Fruit fly (Drosophila melanogaster) whole organism, embryonic: ENCODE measurements around the gene CG16957.

ENCODE experiments used
- CG10209 ChIP-seq: fragments of 200-800 bp; sonication (Bioruptor generic); optimal IDR thresholded peaks from 3 replicates; lab custom pipeline; 2017; ENCODE audit warnings: missing biosample characterization, mild to moderate bottlenecking, missing genetic modification characterization, missing genetic modification reagents
- CG10366 ChIP-seq: fragments of 200-800 bp; sonication (Bioruptor generic); IDR thresholded peaks from 2 replicates; pipeline ENCODE4 v1.3.6; 2022; ENCODE audit warnings: missing biosample characterization, missing genetic modification characterization
- CG13624 ChIP-seq: fragments of 200-800 bp; sonication (Bioruptor generic); optimal IDR thresholded peaks from 2 replicates; lab custom pipeline; 2016; ENCODE audit warnings: missing biosample characterization, missing genetic modification characterization
- CG14050 ChIP-seq: fragments of 200-800 bp; sonication (Bioruptor generic); IDR thresholded peaks from 3 replicates; pipeline ENCODE4 v1.3.6; 2022; ENCODE audit warnings: missing biosample characterization, missing genetic modification characterization
- CG1529 ChIP-seq: fragments of 200-800 bp; sonication (Bioruptor generic); optimal IDR thresholded peaks from 3 replicates; lab custom pipeline; 2018; ENCODE audit warnings: missing biosample characterization, missing genetic modification characterization
- CG15696 ChIP-seq: fragments of 200-800 bp; sonication (Bioruptor generic); optimal IDR thresholded peaks from 2 replicates; lab custom pipeline; 2019; ENCODE audit warnings: missing biosample characterization, mild to moderate bottlenecking, missing genetic modification characterization, moderate library complexity
- CG17612 ChIP-seq: fragments of 200-800 bp; sonication (Bioruptor generic); IDR thresholded peaks from 2 replicates; pipeline ENCODE4 v1.3.6; 2022; ENCODE audit warnings: missing biosample characterization, missing genetic modification characterization
- CG17912 ChIP-seq: fragments of 200-800 bp; sonication (Bioruptor generic); optimal IDR thresholded peaks from 2 replicates; lab custom pipeline; 2018; ENCODE audit warnings: missing biosample characterization, mild to moderate bottlenecking, missing genetic modification characterization
- CG18262 ChIP-seq: fragments of 200-800 bp; optimal IDR thresholded peaks from 3 replicates; lab custom pipeline; 2019; ENCODE audit warnings: missing biosample characterization, mild to moderate bottlenecking, missing genetic modification characterization, moderate library complexity
- CG2202 ChIP-seq: fragments of 200-800 bp; sonication (Bioruptor generic); optimal IDR thresholded peaks from 2 replicates; lab custom pipeline; 2018; ENCODE audit warnings: missing biosample characterization, mild to moderate bottlenecking, missing genetic modification characterization
- CG2678 ChIP-seq: fragments of 200-800 bp; sonication (Bioruptor generic); optimal IDR thresholded peaks from 3 replicates; lab custom pipeline; 2019; ENCODE audit warnings: missing biosample characterization, mild to moderate bottlenecking, missing genetic modification characterization, moderate library complexity
- CG2889 ChIP-seq: fragments of 200-800 bp; sonication (Bioruptor generic); IDR thresholded peaks from 3 replicates; pipeline ENCODE4 v1.3.6; 2022; ENCODE audit warnings: missing biosample characterization, missing genetic modification characterization
- CG30403 ChIP-seq: fragments of 200-800 bp; sonication (Bioruptor generic); optimal IDR thresholded peaks from 3 replicates; lab custom pipeline; 2016; ENCODE audit warnings: missing biosample characterization, missing genetic modification characterization
- CG34224 ChIP-seq: fragments of 200-800 bp; sonication (Bioruptor generic); IDR thresholded peaks from 3 replicates; pipeline ENCODE4 v1.3.6; 2022; ENCODE audit warnings: missing biosample characterization, missing genetic modification characterization; ENCODE audit not compliant: partially characterized antibody
- CG43689 ChIP-seq: fragments of 200-800 bp; sonication (Bioruptor generic); IDR thresholded peaks from 2 replicates; pipeline ENCODE4 v1.3.6; 2022; ENCODE audit warnings: missing biosample characterization, missing genetic modification characterization
- CG4617 ChIP-seq: fragments of 200-800 bp; sonication (Bioruptor generic); optimal IDR thresholded peaks from 3 replicates; lab custom pipeline; 2016; ENCODE audit warnings: missing biosample characterization, missing genetic modification characterization, borderline replicate concordance
- CG6272 ChIP-seq: fragments of 200-800 bp; sonication (Bioruptor generic); IDR thresholded peaks from 2 replicates; pipeline ENCODE4 v1.3.6; 2022; ENCODE audit warnings: missing biosample characterization, missing genetic modification characterization
- CG6854 ChIP-seq: fragments of 200-800 bp; sonication (Bioruptor generic); optimal IDR thresholded peaks from 3 replicates; lab custom pipeline; 2017; ENCODE audit warnings: missing biosample characterization, mild to moderate bottlenecking, missing genetic modification characterization
- CG8359 ChIP-seq: fragments of 200-800 bp; sonication (Bioruptor generic); optimal IDR thresholded peaks from 2 replicates; lab custom pipeline; 2017; ENCODE audit warnings: missing biosample characterization, mild to moderate bottlenecking, missing genetic modification characterization, borderline replicate concordance
- Dbx ChIP-seq: fragments of 200-800 bp; sonication (Bioruptor generic); IDR thresholded peaks from 3 replicates; pipeline ENCODE4 v1.3.6; 2022; ENCODE audit warnings: missing biosample characterization, missing genetic modification characterization
- Dip2 ChIP-seq: fragments of 200-800 bp; sonication (Bioruptor generic); IDR thresholded peaks from 2 replicates; pipeline ENCODE4 v1.3.6; 2022; ENCODE audit warnings: missing biosample characterization, missing genetic modification characterization
- Dll ChIP-seq: fragments of 200-800 bp; sonication (Bioruptor generic); IDR thresholded peaks from 4 replicates; pipeline ENCODE4 v1.3.6; 2022; ENCODE audit warnings: missing biosample characterization, missing genetic modification characterization; ENCODE audit not compliant: partially characterized antibody
- Elba2 ChIP-seq: fragments of 200-800 bp; sonication (Bioruptor generic); optimal IDR thresholded peaks from 3 replicates; lab custom pipeline; 2016; ENCODE audit warnings: missing biosample characterization, missing genetic modification characterization
- GATAe ChIP-seq: fragments of 200-800 bp; sonication (Bioruptor generic); conservative IDR thresholded peaks from 2 replicates; pipeline ENCODE4 v1.3.6; 2022; ENCODE audit warnings: missing biosample characterization, missing genetic modification characterization
- Gug ChIP-seq: fragments of 200-800 bp; sonication (Bioruptor generic); IDR thresholded peaks from 4 replicates; pipeline ENCODE4 v1.3.6; 2022; ENCODE audit warnings: missing biosample characterization, missing genetic modification characterization
- HLH4C ChIP-seq: fragments of 200-800 bp; sonication (Bioruptor generic); IDR thresholded peaks from 3 replicates; pipeline ENCODE4 v1.3.6; 2022; ENCODE audit warnings: missing biosample characterization, missing genetic modification characterization; ENCODE audit not compliant: partially characterized antibody
- HLH54F ChIP-seq: fragments of 200-800 bp; sonication (Bioruptor generic); optimal IDR thresholded peaks from 3 replicates; lab custom pipeline; 2016; ENCODE audit warnings: missing biosample characterization, missing genetic modification characterization
- Hr51 ChIP-seq, 2 experiments: fragments of 200-800 bp; sonication (Bioruptor generic); optimal IDR thresholded peaks; 2 replicates in 1 of 2; 3 replicates in 1 of 2; lab custom pipeline; 2016 to 2018; ENCODE audit warnings: missing biosample characterization in 2 of 2, missing genetic modification characterization in 2 of 2, mild to moderate bottlenecking in 1 of 2, moderate library complexity in 1 of 2
- Hsf ChIP-seq: fragments of 200-800 bp; sonication (Bioruptor generic); optimal IDR thresholded peaks from 3 replicates; lab custom pipeline; 2016; ENCODE audit warnings: missing biosample characterization, missing genetic modification characterization
- Kr ChIP-seq: fragments of 200-800 bp; sonication (Bioruptor generic); optimal IDR thresholded peaks from 2 replicates; lab custom pipeline; 2017; ENCODE audit warnings: missing biosample characterization, mild to moderate bottlenecking, missing genetic modification characterization
- Lhr ChIP-seq: fragments of 200-800 bp; sonication (Bioruptor generic); optimal IDR thresholded peaks from 3 replicates; lab custom pipeline; 2017; ENCODE audit warnings: mild to moderate bottlenecking, missing biosample characterization, missing genetic modification reagents, missing genetic modification characterization
- Lim3 ChIP-seq: fragments of 200-800 bp; sonication (Bioruptor generic); IDR thresholded peaks from 2 replicates; pipeline ENCODE4 v1.3.6; 2022; ENCODE audit warnings: missing biosample characterization, missing genetic modification characterization
- Max ChIP-seq: fragments of 200-800 bp; sonication (Bioruptor generic); optimal IDR thresholded peaks from 2 replicates; lab custom pipeline; 2016; ENCODE audit warnings: missing biosample characterization, mild to moderate bottlenecking, missing genetic modification characterization
- NC2α ChIP-seq: fragments of 200-800 bp; sonication (Bioruptor generic); optimal IDR thresholded peaks from 2 replicates; lab custom pipeline; 2016; ENCODE audit warnings: missing biosample characterization, missing genetic modification characterization
- NfI ChIP-seq: fragments of 200-800 bp; sonication (Bioruptor generic); optimal IDR thresholded peaks from 3 replicates; lab custom pipeline; 2018; ENCODE audit warnings: missing biosample characterization, mild to moderate bottlenecking, missing genetic modification characterization, moderate library complexity
- Opbp ChIP-seq: fragments of 200-800 bp; sonication (Bioruptor generic); IDR thresholded peaks from 3 replicates; pipeline ENCODE4 v1.3.6; 2022; ENCODE audit warnings: missing biosample characterization, missing genetic modification characterization; ENCODE audit not compliant: partially characterized antibody
- Poxn ChIP-seq: fragments of 200-800 bp; sonication (Bioruptor generic); IDR thresholded peaks from 2 replicates; pipeline ENCODE4 v1.3.6; 2022; ENCODE audit warnings: missing biosample characterization, missing genetic modification characterization
- ap ChIP-seq: fragments of 200-800 bp; sonication (Bioruptor generic); IDR thresholded peaks from 2 replicates; pipeline ENCODE4 v1.3.6; 2022; ENCODE audit warnings: missing biosample characterization, missing genetic modification characterization
- chif ChIP-seq, 2 experiments: fragments of 200-800 bp; sonication (Bioruptor generic); optimal IDR thresholded peaks; 3 replicates each; lab custom pipeline; 2016; ENCODE audit warnings: missing biosample characterization in 2 of 2, missing genetic modification characterization in 2 of 2
- ci ChIP-seq: fragments of 200-800 bp; sonication (Bioruptor generic); IDR thresholded peaks from 3 replicates; pipeline ENCODE4 v1.3.6; 2022; ENCODE audit warnings: missing biosample characterization, missing genetic modification characterization
- da ChIP-seq: fragments of 200-800 bp; sonication (Bioruptor generic); optimal IDR thresholded peaks from 2 replicates; lab custom pipeline; 2016; ENCODE audit warnings: missing biosample characterization, missing genetic modification characterization
- disco-r ChIP-seq: fragments of 200-800 bp; sonication (Bioruptor generic); optimal IDR thresholded peaks from 2 replicates; lab custom pipeline; 2016; ENCODE audit warnings: missing biosample characterization, missing genetic modification characterization
- dm ChIP-seq: fragments of 200-800 bp; sonication (Bioruptor generic); optimal IDR thresholded peaks from 3 replicates; lab custom pipeline; 2016; ENCODE audit warnings: missing biosample characterization, missing genetic modification characterization
- fd3F ChIP-seq: fragments of 200-800 bp; sonication (Bioruptor generic); optimal IDR thresholded peaks from 2 replicates; lab custom pipeline; 2018; ENCODE audit warnings: missing biosample characterization, mild to moderate bottlenecking, missing genetic modification characterization, moderate library complexity
- lmd ChIP-seq: fragments of 200-800 bp; sonication (Bioruptor generic); IDR thresholded peaks from 2 replicates; pipeline ENCODE4 v1.3.6; 2022; ENCODE audit warnings: missing biosample characterization, missing genetic modification characterization
- nom ChIP-seq: fragments of 200-800 bp; sonication (Bioruptor generic); optimal IDR thresholded peaks from 2 replicates; lab custom pipeline; 2017; ENCODE audit warnings: missing biosample characterization, missing genetic modification characterization, mild to moderate bottlenecking, moderate library complexity, missing genetic modification reagents
- org-1 ChIP-seq: fragments of 200-800 bp; sonication (Bioruptor generic); optimal IDR thresholded peaks from 2 replicates; lab custom pipeline; 2017; ENCODE audit warnings: missing biosample characterization, missing genetic modification characterization
- tio ChIP-seq: fragments of 200-800 bp; sonication (Bioruptor generic); optimal IDR thresholded peaks from 2 replicates; lab custom pipeline; 2017; ENCODE audit warnings: missing biosample characterization, missing genetic modification characterization, inconsistent platforms
- twi ChIP-seq: fragments of 200-800 bp; optimal IDR thresholded peaks from 2 replicates; lab custom pipeline; 2019; ENCODE audit warnings: missing biosample characterization, mild to moderate bottlenecking, missing genetic modification characterization, moderate library complexity
- vnd ChIP-seq: fragments of 200-800 bp; sonication (Bioruptor generic); IDR thresholded peaks from 3 replicates; pipeline ENCODE4 v1.3.6; 2022; ENCODE audit warnings: missing biosample characterization, missing genetic modification characterization; ENCODE audit not compliant: partially characterized antibody

CG16957 gene

dm6 chr2L:13378488-13378964 is 17.5 kb downstream of the CG16957 start, which contains the start of the genes CG9302 and beta'COP (continued):
- TF ChIP-seq CG17912: peak; percentile 48
- TF ChIP-seq vnd (GFP tag; lab: Robert Waterston, UW): peak; percentile 72; the same call in 2 of the 3 replicates
- TF ChIP-seq CG2889 (GFP tag; lab: Robert Waterston, UW): no peak
- no peak for TF ChIP-seq CG8359
- TF ChIP-seq Kr (GFP tag; lab: Kevin White, UChicago): no peak
- peak; percentile 58; the same call in 1 of the 2 replicates for TF ChIP-seq CG6272 (GFP tag; lab: Robert Waterston, UW)
- no peak for TF ChIP-seq da
- TF ChIP-seq dm (GFP tag; lab: Kevin White, UChicago): peak; percentile 37
- peak; percentile 83 for TF ChIP-seq CG30403
- TF ChIP-seq Lhr: peak; percentile 14
- peak; percentile 10 for TF ChIP-seq CG2202 (tag; lab: Kevin White, UChicago)
- peak; percentile 69 for TF ChIP-seq lmd (GFP tag; lab: Robert Waterston, UW)
- TF ChIP-seq Dbx (GFP tag; lab: Robert Waterston, UW): peak; percentile 80
- peak in 1 of 2 experiments; percentile 20 for TF ChIP-seq chif (GFP tag; optimal IDR thresholded peaks at IDR 0.05; lab: Kevin White, UChicago)
- TF ChIP-seq CG10209 (GFP tag; lab: Kevin White, UChicago): peak; percentile 69
- TF ChIP-seq CG18262 (tag; lab: Kevin White, UChicago): peak; percentile 74
- no peak for TF ChIP-seq CG17612 (GFP tag; lab: Robert Waterston, UW)
- TF ChIP-seq Gug (GFP tag; lab: Robert Waterston, UW): peak; percentile 49; the same call in 1 of the 4 replicates
- TF ChIP-seq Max (GFP tag; lab: Kevin White, UChicago): peak; percentile 64
- TF ChIP-seq CG43689: no peak
- no peak for TF ChIP-seq NC2α (GFP tag; lab: Kevin White, UChicago)
- TF ChIP-seq Elba2 (GFP tag; lab: Kevin White, UChicago): peak; percentile 40
- TF ChIP-seq Hsf (GFP tag; lab: Kevin White, UChicago): peak; percentile 61
- TF ChIP-seq Lim3: no peak
- no peak for TF ChIP-seq CG6854
- TF ChIP-seq CG13624 (GFP tag; lab: Kevin White, UChicago): peak; percentile 3
- no peak; the same call in 2 of the 3 replicates for TF ChIP-seq CG34224 (GFP tag; lab: Robert Waterston, UW)
- peak; percentile 72 for TF ChIP-seq HLH4C (GFP tag; lab: Robert Waterston, UW)
- TF ChIP-seq CG1529: no peak
- TF ChIP-seq Dll (GFP tag; lab: Robert Waterston, UW): peak; percentile 76
- TF ChIP-seq ap (GFP tag; lab: Robert Waterston, UW): no peak
- peak; percentile 50 for TF ChIP-seq CG4617
- no peak for TF ChIP-seq nom (GFP tag; lab: Kevin White, UChicago)
- no peak for TF ChIP-seq Dip2 (GFP tag; lab: Robert Waterston, UW)
- TF ChIP-seq NfI (GFP tag; lab: Kevin White, UChicago): peak; percentile 69
- no peak for TF ChIP-seq Poxn
- no peak for TF ChIP-seq tio (GFP tag; lab: Kevin White, UChicago)
- no peak for TF ChIP-seq GATAe (GFP tag; lab: Robert Waterston, UW)
- peak; percentile 41; the same call in 1 of the 2 replicates for TF ChIP-seq CG10366 (GFP tag; lab: Robert Waterston, UW)
- peak in 1 of 2 experiments; percentile 38 for TF ChIP-seq Hr51 (GFP tag; optimal IDR thresholded peaks at IDR 0.05; lab: Kevin White, UChicago)
- peak; percentile 68 for TF ChIP-seq Opbp (GFP tag; lab: Robert Waterston, UW)
- no peak for TF ChIP-seq disco-r (GFP tag; lab: Kevin White, UChicago)
- TF ChIP-seq HLH54F: peak; percentile 51
- no peak for TF ChIP-seq CG14050 (GFP tag; lab: Robert Waterston, UW)
- no peak for TF ChIP-seq ci
- no peak for TF ChIP-seq CG2678 (tag; lab: Kevin White, UChicago)
- peak; percentile 65 for TF ChIP-seq twi (tag; lab: Kevin White, UChicago)
- TF ChIP-seq org-1: no peak
- TF ChIP-seq fd3F (GFP tag; lab: Kevin White, UChicago): peak; percentile 56
- peak; percentile 79 for TF ChIP-seq CG15696 (tag; lab: Kevin White, UChicago)
